Fruit fly (Drosophila melanogaster): ENCODE data around the gene Stt3B.

Stt3B gene

dm6 chr3R:25036644-25037043 lies 32.8 kb downstream of the Stt3B start, which contains the start of gene CG31115:
TSS of gene CG31115 (plus strand) at chr3R:25036944.
- TF ChIP-seq Hnf4 (GFP tag; optimal IDR thresholded peaks at IDR 0.05) (no peak), CG9705 (GFP tag; optimal IDR thresholded peaks at IDR 0.05) (no peak), woc (GFP tag; optimal IDR thresholded peaks at IDR 0.05) (no peak), Hr78 (GFP tag; optimal IDR thresholded peaks at IDR 0.05) (no peak), lola (GFP tag; optimal IDR thresholded peaks at IDR 0.05) (no peak), Mio (GFP tag; optimal IDR thresholded peaks at IDR 0.05) (no peak), dmrt93B (GFP tag; optimal IDR thresholded peaks at IDR 0.05) (no peak), Abd-B (GFP tag; optimal IDR thresholded peaks at IDR 0.05) (no peak), Jra (GFP tag; optimal IDR thresholded peaks at IDR 0.05) (no peak), Vsx2 (GFP tag; optimal IDR thresholded peaks at IDR 0.05; ENCODE audit: partially characterized antibody) (no peak), brk (GFP tag; optimal IDR thresholded peaks at IDR 0.05) (no peak), br (GFP tag; optimal IDR thresholded peaks at IDR 0.05) (no peak), CrebA (GFP tag; optimal IDR thresholded peaks at IDR 0.05; ENCODE audit: borderline replicate concordance) (no peak), Hr83 (GFP tag; optimal IDR thresholded peaks at IDR 0.05; ENCODE audit: poor library complexity, severe bottlenecking) (no peak), sage (GFP tag; optimal IDR thresholded peaks at IDR 0.05) (no peak), Dif (GFP tag; optimal IDR thresholded peaks at IDR 0.05; ENCODE audit: partially characterized antibody) (no peak), Dfd (GFP tag; optimal IDR thresholded peaks at IDR 0.05) (no peak), pan (optimal IDR thresholded peaks at IDR 0.05) (no peak), usp (GFP tag; optimal IDR thresholded peaks at IDR 0.05) (no peak)

DNA sequence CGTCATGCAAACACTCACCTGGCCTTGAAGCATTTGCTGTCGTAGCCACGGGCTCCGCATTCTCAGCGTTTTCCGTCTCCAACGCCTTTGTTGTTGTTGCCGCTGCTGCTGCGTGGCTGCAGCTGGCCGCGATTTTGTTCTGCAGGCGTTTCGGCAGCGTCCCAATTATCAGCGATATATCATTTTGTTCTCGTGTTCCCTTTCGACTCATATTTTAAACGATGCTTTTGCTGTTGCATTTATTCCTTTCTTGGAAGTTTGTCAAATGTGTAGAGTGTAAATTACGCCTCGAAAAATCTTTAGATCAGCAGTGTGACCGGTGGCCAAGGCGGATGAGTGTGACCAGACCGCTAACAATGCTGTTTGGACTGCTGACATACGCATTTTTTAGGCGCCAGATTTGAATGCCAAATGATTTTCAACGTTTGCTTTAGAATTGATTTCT lies 36.3 kb downstream of the Stt3B start, which contains the start of gene Smg6:
Gene Smg6 (minus strand): TSS at position 324 of the 445 bp plus-strand sequence.
- TF ChIP-seq brk (GFP tag; optimal IDR thresholded peaks at IDR 0.05) (no peak), jim (GFP tag; optimal IDR thresholded peaks at IDR 0.05) (no peak), Hr83 (GFP tag; optimal IDR thresholded peaks at IDR 0.05; ENCODE audit: poor library complexity, severe bottlenecking) (peak; percentile 20)

dm6 chr3R:25032686-25033085 lies 36.8 kb downstream of the Stt3B start:
- TF ChIP-seq foxo (GFP tag; optimal IDR thresholded peaks at IDR 0.05) (no peak), dl (GFP tag; optimal IDR thresholded peaks at IDR 0.05; ENCODE audit: insufficient read depth in 1 of 2, partially characterized antibody in 2 of 2) (no peak), Sp1 (GFP tag; optimal IDR thresholded peaks at IDR 0.05) (no peak), psq (GFP tag; optimal IDR thresholded peaks at IDR 0.05) (no peak), brk (GFP tag; optimal IDR thresholded peaks at IDR 0.05) (no peak), OdsH (GFP tag; optimal IDR thresholded peaks at IDR 0.05) (no peak), usp (GFP tag; optimal IDR thresholded peaks at IDR 0.05) (no peak), Abd-B (GFP tag; optimal IDR thresholded peaks at IDR 0.05) (no peak), rgr (GFP tag; optimal IDR thresholded peaks at IDR 0.05) (no peak), Hnf4 (GFP tag; optimal IDR thresholded peaks at IDR 0.05) (no peak), HLH106 (tag; optimal IDR thresholded peaks at IDR 0.05) (no peak), fru (GFP tag; optimal IDR thresholded peaks at IDR 0.05) (no peak), Mio (GFP tag; optimal IDR thresholded peaks at IDR 0.05) (no peak)

DNA sequence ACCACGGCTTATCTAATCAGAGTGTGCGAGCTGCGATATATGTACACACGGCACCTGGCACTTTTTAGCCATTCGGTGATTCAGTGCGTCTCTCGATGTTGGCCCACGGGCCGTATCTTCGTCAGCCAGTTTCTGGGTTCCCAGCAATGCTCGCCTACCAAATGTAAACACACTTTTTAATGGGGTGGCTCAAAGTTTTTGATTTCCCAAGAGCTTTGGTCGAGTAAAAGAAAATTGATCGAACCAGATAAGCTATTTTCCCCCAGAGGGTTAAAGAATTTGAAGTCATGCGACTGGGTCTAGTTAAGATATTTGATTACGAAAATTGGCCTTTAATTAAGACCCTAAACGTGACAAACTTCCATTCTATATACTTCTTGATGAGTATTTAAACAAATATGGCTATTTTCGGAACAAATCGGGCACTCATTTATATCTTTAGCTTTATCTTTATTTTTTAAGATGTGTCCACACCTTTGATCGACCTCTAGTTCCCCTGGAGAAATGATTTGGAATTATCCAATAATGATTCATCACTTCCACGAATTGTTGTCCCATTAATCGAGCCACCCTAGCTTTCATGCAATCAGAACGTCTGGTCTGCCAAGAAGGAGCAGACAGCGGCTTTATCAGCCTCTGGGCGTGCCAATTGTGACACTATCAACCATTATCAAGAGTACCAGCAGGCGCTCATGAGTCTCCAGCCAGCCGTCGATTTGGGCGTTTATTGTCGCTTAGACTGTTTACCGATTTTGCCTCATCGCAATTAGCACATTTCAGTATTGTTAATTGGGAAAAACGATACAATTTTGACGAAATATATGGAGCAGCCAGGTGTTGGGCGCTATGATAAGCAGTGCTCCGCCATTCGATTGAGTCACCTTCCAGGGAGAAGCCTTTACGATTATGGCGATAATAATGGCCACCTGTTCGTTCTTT lies 41.9 kb downstream of the Stt3B start:
- peak; percentile 71 for TF ChIP-seq OdsH (GFP tag; optimal IDR thresholded peaks at IDR 0.05)
- TF ChIP-seq ey (GFP tag; optimal IDR thresholded peaks at IDR 0.05) = peak; percentile 72
- peak; percentile 39 for TF ChIP-seq Mio (GFP tag; optimal IDR thresholded peaks at IDR 0.05)
- peak; percentile 50 for TF ChIP-seq Jra (GFP tag; optimal IDR thresholded peaks at IDR 0.05)
- TF ChIP-seq h (GFP tag; optimal IDR thresholded peaks at IDR 0.05) = peak; percentile 77
- TF ChIP-seq foxo (GFP tag; optimal IDR thresholded peaks at IDR 0.05) = peak; percentile 72 to 81
- TF ChIP-seq Rel (GFP tag; optimal IDR thresholded peaks at IDR 0.05) = no peak
- peak; percentile 13 for TF ChIP-seq Rel (tag; optimal IDR thresholded peaks at IDR 0.05)
- TF ChIP-seq rgr (GFP tag; optimal IDR thresholded peaks at IDR 0.05) = peak; percentile 69
- TF ChIP-seq fru (GFP tag; optimal IDR thresholded peaks at IDR 0.05) = no peak
- TF ChIP-seq psq (GFP tag; optimal IDR thresholded peaks at IDR 0.05) = peak; percentile 60
- TF ChIP-seq N (GFP tag; optimal IDR thresholded peaks at IDR 0.05) = no peak
- TF ChIP-seq dmrt93B (GFP tag; optimal IDR thresholded peaks at IDR 0.05) = no peak
- no peak for TF ChIP-seq HLH106 (tag; optimal IDR thresholded peaks at IDR 0.05)
- TF ChIP-seq Sp1 (GFP tag; optimal IDR thresholded peaks at IDR 0.05) = peak; percentile 79
- peak; percentile 8 for TF ChIP-seq Hr83 (GFP tag; optimal IDR thresholded peaks at IDR 0.05; ENCODE audit: poor library complexity, severe bottlenecking)
- no peak for TF ChIP-seq woc (GFP tag; optimal IDR thresholded peaks at IDR 0.05)
- peak; percentile 2 for TF ChIP-seq CG9705 (GFP tag; optimal IDR thresholded peaks at IDR 0.05)
- no peak for TF ChIP-seq dl (GFP tag; optimal IDR thresholded peaks at IDR 0.05; ENCODE audit: insufficient read depth in 1 of 2, partially characterized antibody in 2 of 2)
- TF ChIP-seq Dif (GFP tag; optimal IDR thresholded peaks at IDR 0.05; ENCODE audit: partially characterized antibody) = peak; percentile 45
- no peak for TF ChIP-seq Hnf4 (GFP tag; optimal IDR thresholded peaks at IDR 0.05)
- TF ChIP-seq CG32264 (GFP tag; optimal IDR thresholded peaks at IDR 0.05) = peak; percentile 79

Data from whole organism, wandering third instar larva.